Comparison of ENCODE assay signal across 1 fruit fly cellular context in genomic region chr3L:6823785-6824473, dm6.
TF ChIP-seq lines count a peak whose summit lies in the region.

No protein-coding gene starts in this region.

TF ChIP-seq in whole organism, embryonic, 481 proteins besides CTCF, POLR2A, EP300 and RAD21 (continued from another document):
- TF ChIP-seq Nf-YC (tag; optimal IDR thresholded peaks at IDR 0.05; lab: Kevin White, UChicago) (peak; percentile 30), ci (GFP tag; IDR thresholded peaks at IDR 0.05; lab: Robert Waterston, UW) (peak; percentile 90), gfzf (GFP tag; optimal IDR thresholded peaks at IDR 0.05; lab: Kevin White, UChicago) (no peak), H15 (GFP tag; IDR thresholded peaks at IDR 0.05; lab: Robert Waterston, UW) (peak; percentile 81), nom (GFP tag; optimal IDR thresholded peaks at IDR 0.05; lab: Kevin White, UChicago) (peak; percentile 27), CG4617 (GFP tag; optimal IDR thresholded peaks at IDR 0.05; lab: Kevin White, UChicago; ENCODE audit: borderline replicate concordance) (peak; percentile 29), Dad (GFP tag; optimal IDR thresholded peaks at IDR 0.05; lab: Kevin White, UChicago) (no peak), Atf6 (GFP tag; IDR thresholded peaks at IDR 0.05; lab: Robert Waterston, UW) (peak; percentile 76), CG9215 (GFP tag; IDR thresholded peaks at IDR 0.05; lab: Robert Waterston, UW) (peak; percentile 68), Hr51 (GFP tag; optimal IDR thresholded peaks at IDR 0.05; lab: Kevin White, UChicago) (peak; percentile 29 to 81), D (optimal IDR thresholded peaks at IDR 0.05; lab: Kevin White, UChicago) (no peak), D (GFP tag; optimal IDR thresholded peaks at IDR 0.05; lab: Kevin White, UChicago) (peak; percentile 82), CG4730 (GFP tag; IDR thresholded peaks at IDR 0.05; lab: Robert Waterston, UW) (peak; percentile 89), CG1832 (GFP tag; optimal IDR thresholded peaks at IDR 0.05; lab: Kevin White, UChicago) (no peak), CG10543 (GFP tag; optimal IDR thresholded peaks at IDR 0.05; lab: Kevin White, UChicago) (peak; percentile 58), CG17802 (tag; optimal IDR thresholded peaks at IDR 0.05; lab: Kevin White, UChicago) (peak; percentile 39), CG17568 (GFP tag; optimal IDR thresholded peaks at IDR 0.05; lab: Kevin White, UChicago) (peak; percentile 34), Lhr (GFP tag; optimal IDR thresholded peaks at IDR 0.05; lab: Kevin White, UChicago) (peak; percentile 54), CG30403 (GFP tag; optimal IDR thresholded peaks at IDR 0.05; lab: Kevin White, UChicago) (peak; percentile 82), fd64A (GFP tag; optimal IDR thresholded peaks at IDR 0.05; lab: Kevin White, UChicago) (no peak), CG6813 (GFP tag; optimal IDR thresholded peaks at IDR 0.05; lab: Kevin White, UChicago) (peak; percentile 45), CG8924 (tag; optimal IDR thresholded peaks at IDR 0.05; lab: Kevin White, UChicago) (peak; percentile 91), cwo (GFP tag; optimal IDR thresholded peaks at IDR 0.05; lab: Kevin White, UChicago) (peak; percentile 56), ken (GFP tag; IDR thresholded peaks at IDR 0.05; lab: Robert Waterston, UW) (peak; percentile 76), luna (GFP tag; optimal IDR thresholded peaks at IDR 0.05; lab: Kevin White, UChicago) (no peak), shn (GFP tag; optimal IDR thresholded peaks at IDR 0.05; lab: Kevin White, UChicago) (no peak), CG4328 (GFP tag; optimal IDR thresholded peaks at IDR 0.05; lab: Kevin White, UChicago) (no peak), ranshi (GFP tag; IDR thresholded peaks at IDR 0.05; lab: Robert Waterston, UW) (peak; percentile 89), CG2116 (GFP tag; optimal IDR thresholded peaks at IDR 0.05; lab: Kevin White, UChicago) (peak; percentile 29), salm (tag; optimal IDR thresholded peaks at IDR 0.05; lab: Kevin White, UChicago) (peak; percentile 72), insv (GFP tag; optimal IDR thresholded peaks at IDR 0.05; lab: Kevin White, UChicago) (no peak), CG14965 (GFP tag; optimal IDR thresholded peaks at IDR 0.05; lab: Kevin White, UChicago; ENCODE audit: borderline replicate concordance) (no peak), CG1602 (GFP tag; optimal IDR thresholded peaks at IDR 0.05; lab: Kevin White, UChicago) (peak; percentile 73), yki (optimal IDR thresholded peaks at IDR 0.05; lab: Kevin White, UChicago) (no peak), Sox102F (GFP tag; optimal IDR thresholded peaks at IDR 0.05; lab: Kevin White, UChicago) (peak; percentile 85), zen (tag; optimal IDR thresholded peaks at IDR 0.05; lab: Kevin White, UChicago) (peak; percentile 75), Xrp1 (GFP tag; IDR thresholded peaks at IDR 0.05; lab: Robert Waterston, UW) (peak; percentile 94), usp (GFP tag; optimal IDR thresholded peaks at IDR 0.05; lab: Kevin White, UChicago) (no peak), sr (GFP tag; IDR thresholded peaks at IDR 0.05; lab: Robert Waterston, UW) (no peak; the same call in 1 of the 3 replicates), CG8281 (tag; optimal IDR thresholded peaks at IDR 0.05; lab: Kevin White, UChicago) (peak; percentile 51), br (optimal IDR thresholded peaks at IDR 0.05; lab: Kevin White, UChicago) (no peak), CG7745 (tag; optimal IDR thresholded peaks at IDR 0.05; lab: Kevin White, UChicago) (peak; percentile 64), vvl (GFP tag; IDR thresholded peaks at IDR 0.05; lab: Robert Waterston, UW) (peak; percentile 98), CG14667 (GFP tag; IDR thresholded peaks at IDR 0.05; lab: Robert Waterston, UW) (peak; percentile 80), Eip74EF (GFP tag; optimal IDR thresholded peaks at IDR 0.05; lab: Kevin White, UChicago) (peak in 1 of 2 experiments; percentile 71), CG3407 (GFP tag; optimal IDR thresholded peaks at IDR 0.05; lab: Kevin White, UChicago) (peak; percentile 61), kay (GFP tag; optimal IDR thresholded peaks at IDR 0.05; lab: Kevin White, UChicago) (peak; percentile 44), CG17328 (GFP tag; IDR thresholded peaks at IDR 0.05; lab: Robert Waterston, UW) (peak; percentile 90), CG33557 (GFP tag; optimal IDR thresholded peaks at IDR 0.05; lab: Kevin White, UChicago) (peak; percentile 86), dm (GFP tag; optimal IDR thresholded peaks at IDR 0.05; lab: Kevin White, UChicago) (no peak), lilli (GFP tag; optimal IDR thresholded peaks at IDR 0.05; lab: Kevin White, UChicago) (peak; percentile 48), CG42726 (GFP tag; IDR thresholded peaks at IDR 0.05; lab: Robert Waterston, UW; ENCODE audit: partially characterized antibody) (no peak), mam (GFP tag; optimal IDR thresholded peaks at IDR 0.05; lab: Kevin White, UChicago) (peak; percentile 35), Sox100B (GFP tag; optimal IDR thresholded peaks at IDR 0.05; lab: Kevin White, UChicago) (peak; percentile 83), CG10979 (tag; optimal IDR thresholded peaks at IDR 0.05; lab: Kevin White, UChicago) (peak; percentile 93), CG6791 (GFP tag; IDR thresholded peaks at IDR 0.05; lab: Robert Waterston, UW; ENCODE audit: partially characterized antibody) (peak; percentile 25; the same call in 1 of the 3 replicates), CG18262 (tag; optimal IDR thresholded peaks at IDR 0.05; lab: Kevin White, UChicago) (peak; percentile 92), BtbVII (GFP tag; optimal IDR thresholded peaks at IDR 0.05; lab: Kevin White, UChicago) (peak; percentile 42), p53 (GFP tag; optimal IDR thresholded peaks at IDR 0.05; lab: Kevin White, UChicago) (no peak), Jarid2 (GFP tag; optimal IDR thresholded peaks at IDR 0.05; lab: Kevin White, UChicago) (peak; percentile 39), danr (GFP tag; IDR thresholded peaks at IDR 0.05; lab: Robert Waterston, UW) (peak; percentile 85), aop (GFP tag; IDR thresholded peaks at IDR 0.05; lab: Robert Waterston, UW) (no peak), jing (GFP tag; optimal IDR thresholded peaks at IDR 0.05; lab: Kevin White, UChicago) (peak; percentile 21), CG7271 (tag; optimal IDR thresholded peaks at IDR 0.05; lab: Kevin White, UChicago) (peak; percentile 36), CG18764 (GFP tag; optimal IDR thresholded peaks at IDR 0.05; lab: Kevin White, UChicago) (peak; percentile 63), Hr78 (GFP tag; optimal IDR thresholded peaks at IDR 0.05; lab: Kevin White, UChicago) (peak in 1 of 2 experiments; percentile 76), Deaf1 (tag; optimal IDR thresholded peaks at IDR 0.05; lab: Kevin White, UChicago) (peak; percentile 62), CG2712 (tag; optimal IDR thresholded peaks at IDR 0.05; lab: Kevin White, UChicago) (peak; percentile 92), nau (GFP tag; optimal IDR thresholded peaks at IDR 0.05; lab: Kevin White, UChicago) (peak; percentile 61), C15 (GFP tag; IDR thresholded peaks at IDR 0.05; lab: Robert Waterston, UW) (peak; percentile 48; the same call in 1 of the 3 replicates), CG18476 (GFP tag; optimal IDR thresholded peaks at IDR 0.05; lab: Kevin White, UChicago) (peak; percentile 70), exex (tag; optimal IDR thresholded peaks at IDR 0.05; lab: Kevin White, UChicago) (peak; percentile 4), gem (tag; optimal IDR thresholded peaks at IDR 0.05; lab: Kevin White, UChicago) (peak; percentile 93), CG3281 (GFP tag; optimal IDR thresholded peaks at IDR 0.05; lab: Kevin White, UChicago) (peak; percentile 67), CG4707 (GFP tag; optimal IDR thresholded peaks at IDR 0.05; lab: Kevin White, UChicago) (peak; percentile 17), Hmr (GFP tag; optimal IDR thresholded peaks at IDR 0.05; lab: Kevin White, UChicago) (peak; percentile 54), CG34422 (GFP tag; IDR thresholded peaks at IDR 0.05; lab: Robert Waterston, UW) (peak; percentile 92), lbe (GFP tag; optimal IDR thresholded peaks at IDR 0.05; lab: Kevin White, UChicago) (no peak), al (GFP tag; IDR thresholded peaks at IDR 0.05; lab: Robert Waterston, UW) (peak; percentile 55), pros (GFP tag; optimal IDR thresholded peaks at IDR 0.05; lab: Kevin White, UChicago) (peak; percentile 71), twi (tag; optimal IDR thresholded peaks at IDR 0.05; lab: Kevin White, UChicago) (peak; percentile 79), CG7372 (GFP tag; IDR thresholded peaks at IDR 0.05; lab: Robert Waterston, UW) (peak; percentile 85), Six4 (GFP tag; optimal IDR thresholded peaks at IDR 0.05; lab: Kevin White, UChicago) (peak; percentile 74), Med (GFP tag; lab: Kevin White, UChicago) (peak; percentile 79), crp (GFP tag; optimal IDR thresholded peaks at IDR 0.05; lab: Kevin White, UChicago) (peak in 1 of 2 experiments; percentile 6), onecut (GFP tag; IDR thresholded peaks at IDR 0.05; lab: Robert Waterston, UW) (peak; percentile 80), sc (optimal IDR thresholded peaks at IDR 0.05; lab: Kevin White, UChicago) (no peak), sc (GFP tag; optimal IDR thresholded peaks at IDR 0.05; lab: Kevin White, UChicago) (peak; percentile 83), CG6272 (GFP tag; IDR thresholded peaks at IDR 0.05; lab: Robert Waterston, UW) (peak; percentile 86), Sin3A (optimal IDR thresholded peaks at IDR 0.05; lab: Kevin White, UChicago) (no peak), dan (GFP tag; IDR thresholded peaks at IDR 0.05; lab: Robert Waterston, UW) (no peak; the same call in 1 of the 2 replicates), pb (GFP tag; optimal IDR thresholded peaks at IDR 0.05; lab: Kevin White, UChicago) (no peak), CG11085 (GFP tag; IDR thresholded peaks at IDR 0.05; lab: Robert Waterston, UW) (peak; percentile 64), CG30020 (tag; optimal IDR thresholded peaks at IDR 0.05; lab: Kevin White, UChicago) (peak; percentile 50), z (GFP tag; IDR thresholded peaks at IDR 0.05; lab: Robert Waterston, UW) (no peak), CG15011 (GFP tag; optimal IDR thresholded peaks at IDR 0.05; lab: Kevin White, UChicago) (peak; percentile 53)
